Fruit fly (Drosophila melanogaster): ENCODE results near the gene CG14445.

The CG14445 gene

DNA sequence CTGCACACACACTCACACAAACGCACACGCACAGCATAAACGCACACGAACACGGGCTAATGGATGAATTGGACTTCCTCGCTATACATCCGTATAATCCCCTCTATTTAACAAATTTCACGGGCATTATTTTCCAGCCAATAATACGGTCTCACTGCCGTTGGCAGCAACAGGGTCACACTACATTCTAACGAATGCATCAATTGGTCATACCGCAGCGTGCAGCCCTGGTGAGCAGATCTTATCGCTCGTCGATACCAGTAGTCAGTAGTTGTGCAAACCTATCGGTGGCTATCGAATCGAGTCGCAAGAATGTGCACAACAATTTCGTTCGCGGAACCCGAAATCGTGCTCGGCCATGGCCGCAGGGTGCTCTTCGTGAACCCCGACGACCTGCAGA, 50.7 kb downstream of the CG14445 start, which contains the start of the genes Top3beta and wuho (continued):
- TF ChIP-seq ranshi (GFP tag; IDR thresholded peaks at IDR 0.05) = no peak
- no peak for TF ChIP-seq CG17328 (GFP tag; IDR thresholded peaks at IDR 0.05)
- TF ChIP-seq aop (GFP tag; IDR thresholded peaks at IDR 0.05) = no peak
- peak; percentile 6 for TF ChIP-seq shn (GFP tag; optimal IDR thresholded peaks at IDR 0.05)
- peak; percentile 47 for TF ChIP-seq nmo (GFP tag; optimal IDR thresholded peaks at IDR 0.05)
- TF ChIP-seq CG7357 (GFP tag; IDR thresholded peaks at IDR 0.05) = no peak
- TF ChIP-seq Gsc (GFP tag; IDR thresholded peaks at IDR 0.05) = no peak
- peak; percentile 93 for TF ChIP-seq sd (tag; optimal IDR thresholded peaks at IDR 0.05)
- TF ChIP-seq ATbp (GFP tag; optimal IDR thresholded peaks at IDR 0.05) = no peak
- TF ChIP-seq ash1 (GFP tag; optimal IDR thresholded peaks at IDR 0.05) = peak; percentile 62
- no peak for TF ChIP-seq CG5245 (GFP tag; optimal IDR thresholded peaks at IDR 0.05)
- peak; percentile 68 for TF ChIP-seq Fer1 (GFP tag; optimal IDR thresholded peaks at IDR 0.05)
- peak; percentile 44 for TF ChIP-seq CG12299 (tag; optimal IDR thresholded peaks at IDR 0.05)
- TF ChIP-seq CG34224 (GFP tag; IDR thresholded peaks at IDR 0.05; ENCODE audit: partially characterized antibody) = peak; percentile 71
- TF ChIP-seq Med (GFP tag) = peak; percentile 91
- peak; percentile 28 for TF ChIP-seq unpg (GFP tag; optimal IDR thresholded peaks at IDR 0.05)
- no peak for TF ChIP-seq stc (GFP tag; IDR thresholded peaks at IDR 0.05)
- no peak for TF ChIP-seq schlank (tag; optimal IDR thresholded peaks at IDR 0.05)
- peak; percentile 65 for TF ChIP-seq CG7987 (GFP tag; optimal IDR thresholded peaks at IDR 0.05)
- TF ChIP-seq CG8290 (GFP tag; optimal IDR thresholded peaks at IDR 0.05) = peak; percentile 45
- TF ChIP-seq CG8290 (tag; optimal IDR thresholded peaks at IDR 0.05) = peak; percentile 2 to 90
- TF ChIP-seq CG8089 (GFP tag; optimal IDR thresholded peaks at IDR 0.05) = no peak
- peak in 1 of 2 experiments; percentile 80 for TF ChIP-seq insv (GFP tag; optimal IDR thresholded peaks at IDR 0.05)
- peak; percentile 32 for TF ChIP-seq PHDP (tag; optimal IDR thresholded peaks at IDR 0.05)
- no peak for TF ChIP-seq HHEX (GFP tag; optimal IDR thresholded peaks at IDR 0.05)
- TF ChIP-seq Fer3 (tag; optimal IDR thresholded peaks at IDR 0.05) = peak; percentile 15
- TF ChIP-seq cg (GFP tag; optimal IDR thresholded peaks at IDR 0.05) = peak; percentile 80
- TF ChIP-seq NFAT (GFP tag; IDR thresholded peaks at IDR 0.05) = 0 out of 2 replicates have a peak, but pooled peaks have one; percentile 20
- TF ChIP-seq CG7839 (tag; optimal IDR thresholded peaks at IDR 0.05) = no peak
- no peak for TF ChIP-seq ro (GFP tag; IDR thresholded peaks at IDR 0.05)
- TF ChIP-seq Deaf1 (tag; optimal IDR thresholded peaks at IDR 0.05) = peak; percentile 65
- peak; percentile 20 for TF ChIP-seq gcm2 (GFP tag; optimal IDR thresholded peaks at IDR 0.05)
- no peak for TF ChIP-seq CG2202 (tag; optimal IDR thresholded peaks at IDR 0.05)
- TF ChIP-seq pita (GFP tag; optimal IDR thresholded peaks at IDR 0.05) = no peak
- no peak for TF ChIP-seq disco-r (GFP tag; optimal IDR thresholded peaks at IDR 0.05)
- peak; percentile 6 for TF ChIP-seq Spps (tag; optimal IDR thresholded peaks at IDR 0.05)
- peak; percentile 6 for TF ChIP-seq CG4424 (GFP tag; optimal IDR thresholded peaks at IDR 0.05)
- TF ChIP-seq dpn (GFP tag; optimal IDR thresholded peaks at IDR 0.05) = peak; percentile 51 to 60
- TF ChIP-seq CG11093 (GFP tag; IDR thresholded peaks at IDR 0.05) = no peak
- peak; percentile 81 for TF ChIP-seq wek (GFP tag; optimal IDR thresholded peaks at IDR 0.05)
- TF ChIP-seq al (GFP tag; IDR thresholded peaks at IDR 0.05) = no peak
- TF ChIP-seq MTF-1 (GFP tag; optimal IDR thresholded peaks at IDR 0.05; ENCODE audit: borderline replicate concordance) = peak; percentile 11
- TF ChIP-seq gsb-n (tag; optimal IDR thresholded peaks at IDR 0.05) = peak; percentile 93
- TF ChIP-seq CG17612 (GFP tag; IDR thresholded peaks at IDR 0.05) = no peak
- TF ChIP-seq oc (tag; optimal IDR thresholded peaks at IDR 0.05) = peak; percentile 79
- peak; percentile 85 for TF ChIP-seq HmgZ (tag; optimal IDR thresholded peaks at IDR 0.05)
- peak; percentile 66 for TF ChIP-seq lilli (GFP tag; optimal IDR thresholded peaks at IDR 0.05)
- no peak for TF ChIP-seq CG15073 (GFP tag; optimal IDR thresholded peaks at IDR 0.05)
- peak; percentile 62 for TF ChIP-seq Lhr (GFP tag; optimal IDR thresholded peaks at IDR 0.05)
- TF ChIP-seq CG6254 (GFP tag; optimal IDR thresholded peaks at IDR 0.05) = no peak
- TF ChIP-seq peb (GFP tag; IDR thresholded peaks at IDR 0.05) = no peak
- TF ChIP-seq CG3407 (GFP tag; optimal IDR thresholded peaks at IDR 0.05) = no peak

Data from whole organism, embryonic.